Worm (Caenorhabditis elegans) whole organism, young adult: Measurements from ENCODE around the gene scav-5.

Experiments
- efl-1 ChIP-seq: fragments of 150-350 bp; optimal IDR thresholded peaks from 2 replicates; lab custom pipeline; 2014; ENCODE audit warnings: missing biosample characterization, missing genetic modification reagents, missing genetic modification characterization
- egl-18 ChIP-seq: fragments of 200-800 bp; sonication (Bioruptor generic); IDR thresholded peaks from 2 replicates; pipeline ENCODE4 v1.3.6; 2022; ENCODE audit warnings: missing genetic modification reagents, missing genetic modification characterization, missing compliant biosample characterization
- hmg-20 ChIP-seq: fragments of 200-800 bp; sonication (Bioruptor generic); IDR thresholded peaks from 2 replicates; pipeline ENCODE4 v1.3.6; 2022; ENCODE audit warnings: missing genetic modification reagents, missing genetic modification characterization, missing compliant biosample characterization
- mes-4 ChIP-seq: sonication (generic microtip); optimal IDR thresholded peaks from 2 replicates; lab custom pipeline; 2016; ENCODE audit warnings: missing genotype, missing genetic modification characterization, missing compliant biosample characterization
- pbrm-1 ChIP-seq: fragments of 200-800 bp; sonication (Bioruptor generic); IDR thresholded peaks from 2 replicates; pipeline ENCODE4 v1.3.6; 2022; ENCODE audit warnings: missing genetic modification reagents, missing genetic modification characterization, missing compliant biosample characterization
- rpc-1 ChIP-seq, 2 experiments: fragments of 150-350 bp in 1 of 2; sonication (generic microtip) in 1 of 2; optimal IDR thresholded peaks; 2 replicates each; lab custom pipeline; 2014 to 2018; ENCODE audit warnings: missing biosample characterization in 1 of 2, missing genetic modification characterization in 1 of 2, missing genetic modification reagents in 1 of 2, missing genotype in 1 of 2
- xnd-1 ChIP-seq: sonication (generic microtip); optimal IDR thresholded peaks from 2 replicates; lab custom pipeline; 2016; ENCODE audit warnings: missing genotype, missing genetic modification reagents, missing genetic modification characterization, missing compliant biosample characterization

DNA sequence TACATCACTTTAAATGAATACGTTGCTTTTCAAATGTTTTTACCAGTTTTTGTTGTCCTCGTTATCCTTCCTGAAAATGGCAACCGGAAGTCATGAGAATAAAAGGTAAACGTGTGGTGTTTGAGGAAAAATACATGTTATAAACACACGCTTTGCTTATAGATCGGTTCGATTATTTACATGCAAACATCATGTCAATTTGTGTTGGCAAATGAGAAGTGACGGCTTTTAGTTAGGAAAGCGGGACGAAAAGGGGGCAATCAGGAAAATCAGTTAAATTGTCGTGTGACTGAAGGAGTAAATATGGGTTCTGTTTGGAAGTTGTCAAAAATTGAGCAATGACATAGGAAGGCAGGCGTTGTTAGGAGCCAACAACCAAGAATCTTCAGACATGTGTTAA lies 26.9 kb upstream of the scav-5 start, which contains the start of gene rrc-1:
- TF ChIP-seq pbrm-1 (GFP tag; lab: Robert Waterston, UW) (no peak), hmg-20 (GFP tag; lab: Robert Waterston, UW) (no peak), mes-4 (tag; lab: Kevin White, UChicago) (no peak), efl-1 (GFP tag; lab: Kevin White, UChicago) (no peak), rpc-1 (optimal IDR thresholded peaks at IDR 0.05; lab: Kevin White, UChicago) (no peak), rpc-1 (tag; optimal IDR thresholded peaks at IDR 0.05; lab: Kevin White, UChicago) (no peak), egl-18 (GFP tag; lab: Robert Waterston, UW) (no peak), xnd-1 (tag; lab: Kevin White, UChicago) (no peak)
